Worm (Caenorhabditis elegans) whole organism, L4/young adult: Measurements from ENCODE around the gene ZK512.7.
A peak's percentile ranks its signal among the peaks of the same experiment; 100 is the strongest.

Source experiments
- W03F9.2 ChIP-seq: fragments of 150-350 bp; optimal IDR thresholded peaks from 2 replicates; lab custom pipeline; 2014; ENCODE audit warnings: missing biosample characterization, missing genetic modification characterization
- dao-5 ChIP-seq: sonication (generic microtip); optimal IDR thresholded peaks from 2 replicates; lab custom pipeline; 2016; ENCODE audit warnings: missing genotype, missing genetic modification characterization, moderate library complexity, missing compliant biosample characterization
- him-1 ChIP-seq: sonication (generic microtip); optimal IDR thresholded peaks from 2 replicates; lab custom pipeline; 2016; ENCODE audit warnings: missing genotype, missing genetic modification reagents, missing genetic modification characterization, missing compliant biosample characterization

The ZK512.7 gene

DNA sequence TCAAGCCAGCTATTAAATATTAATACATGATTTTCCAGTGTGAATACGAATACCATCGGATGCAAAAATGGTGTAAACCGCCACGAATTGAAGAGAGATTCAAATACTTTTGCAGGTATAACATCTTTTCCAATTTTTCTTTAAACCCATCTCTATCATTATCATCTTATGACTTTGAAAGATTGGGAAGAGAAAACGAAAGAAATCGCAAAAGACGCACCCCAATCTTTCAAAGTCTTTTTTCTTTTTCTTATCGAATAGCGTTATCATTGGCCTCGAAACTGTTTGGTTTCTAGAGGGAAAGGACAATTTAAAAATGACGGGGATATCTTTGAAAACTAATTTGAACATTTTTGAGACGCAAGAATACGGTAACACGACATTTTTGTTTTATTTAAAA, 32.8 kb downstream of the ZK512.7 start:
- no peak for TF ChIP-seq W03F9.2 (tag; lab: Kevin White, UChicago)

ce11 chrIII:9104060-9104459, 34.4 kb downstream of the ZK512.7 start:
- TF ChIP-seq him-1 (tag; lab: Kevin White, UChicago), result peak; percentile 8
- no peak for TF ChIP-seq dao-5 (tag; lab: Kevin White, UChicago)
- TF ChIP-seq W03F9.2 (tag; lab: Kevin White, UChicago), result no peak

DNA sequence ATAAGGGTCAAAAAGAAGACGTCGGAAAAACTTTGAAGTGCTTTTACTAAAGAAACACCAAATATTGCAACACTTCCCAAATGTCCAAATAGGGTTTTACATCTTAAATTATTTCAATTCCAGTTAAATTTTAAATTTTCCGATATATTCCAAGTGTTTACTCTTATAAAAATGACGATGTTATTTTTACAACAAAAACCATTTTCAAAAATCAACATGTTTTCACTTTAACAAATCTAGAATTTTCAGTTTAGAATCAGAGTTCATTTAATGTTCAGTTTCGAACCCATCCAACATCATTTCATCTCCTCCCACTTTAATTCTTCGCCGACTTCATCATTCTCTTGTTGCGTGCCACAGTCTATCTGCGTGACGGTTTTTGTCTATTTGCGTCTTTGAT, 34.9 kb downstream of the ZK512.7 start, which contains the start of gene dos-1:
dos-1 (plus strand) TSS at position 301 of the 400 bp plus-strand sequence.
- TF ChIP-seq him-1 (tag; lab: Kevin White, UChicago) (no peak), dao-5 (tag; lab: Kevin White, UChicago) (no peak), W03F9.2 (tag; lab: Kevin White, UChicago) (no peak)

ce11 chrIII:9101212-9101611, 37.3 kb downstream of the ZK512.7 start, which contains the start of gene ZK507.1:
Gene ZK507.1 (minus strand): TSS chrIII:9101312.
- TF ChIP-seq dao-5 (tag; lab: Kevin White, UChicago), result no peak
- no peak for TF ChIP-seq W03F9.2 (tag; lab: Kevin White, UChicago)

- TF ChIP-seq him-1 (tag; lab: Kevin White, UChicago), result no peak
- no peak for TF ChIP-seq dao-5 (tag; lab: Kevin White, UChicago)
- TF ChIP-seq W03F9.2 (tag; lab: Kevin White, UChicago), result no peak
Observed at ce11 chrIII:9091392-9092291, 46.9 kb downstream of the ZK512.7 start, which contains the start of gene glp-1. Gene glp-1 (plus strand): TSS chrIII:9092241.

DNA sequence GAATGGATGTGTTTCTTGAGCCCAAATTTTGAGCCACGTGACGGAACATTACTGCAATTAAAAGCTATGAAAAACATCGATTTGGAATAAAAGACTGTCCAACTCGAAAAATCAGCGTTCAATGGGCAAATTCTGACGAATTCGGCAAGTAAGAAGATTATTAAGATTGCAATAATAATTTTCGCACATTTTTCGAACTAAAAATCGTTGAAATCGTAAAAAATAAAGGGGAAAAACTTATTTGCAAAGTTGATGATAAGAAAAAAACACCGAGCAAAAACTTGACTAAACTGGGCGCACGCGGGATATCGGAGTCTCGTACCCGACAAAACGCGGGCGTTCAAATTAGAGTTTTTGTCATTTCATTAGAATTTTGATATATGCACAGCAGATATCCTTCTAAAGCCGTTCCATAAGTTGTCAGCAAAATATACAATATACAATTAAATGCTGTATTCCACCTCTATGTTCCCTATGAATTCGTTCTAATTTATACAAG, 49.1 kb downstream of the ZK512.7 start, which contains the start of the genes mccc-2 and mrpl-44:
mccc-2 (minus strand) TSS at position 51 of the 499 bp plus-strand sequence.
mrpl-44 (minus strand) TSS at position 51 of the 499 bp plus-strand sequence.
- TF ChIP-seq dao-5 (tag; lab: Kevin White, UChicago), result no peak
- TF ChIP-seq W03F9.2 (tag; lab: Kevin White, UChicago), result no peak
- no peak for TF ChIP-seq him-1 (tag; lab: Kevin White, UChicago)
